Worm (Caenorhabditis elegans) whole organism, mixed stage, embryonic: ENCODE results near the gene srh-257.

ENCODE experiments used
- blmp-1 ChIP-seq: fragments of 150-350 bp; optimal IDR thresholded peaks from 2 replicates; lab custom pipeline; 2014; ENCODE audit warnings: missing biosample characterization, missing genetic modification characterization
- cnd-1 ChIP-seq: fragments of 200-800 bp; sonication (Bioruptor generic); optimal IDR thresholded peaks from 2 replicates; lab custom pipeline; 2018; ENCODE audit warnings: mild to moderate bottlenecking, missing genetic modification characterization, missing compliant biosample characterization
- elt-3 ChIP-seq: fragments of 150-350 bp; optimal IDR thresholded peaks from 2 replicates; lab custom pipeline; 2014; ENCODE audit warnings: missing biosample characterization, missing genetic modification characterization
- flh-1 ChIP-seq: fragments of 200-800 bp; sonication (Bioruptor generic); optimal IDR thresholded peaks from 2 replicates; lab custom pipeline; 2018; ENCODE audit warnings: mild to moderate bottlenecking, missing genetic modification characterization, moderate library complexity, missing compliant biosample characterization
- hlh-1 ChIP-seq: fragments of 150-350 bp; optimal IDR thresholded peaks from 2 replicates; lab custom pipeline; 2014; ENCODE audit warnings: missing biosample characterization, missing genetic modification reagents, missing genetic modification characterization
- lin-13 ChIP-seq: fragments of 150-350 bp; optimal IDR thresholded peaks from 2 replicates; lab custom pipeline; 2014; ENCODE audit warnings: missing biosample characterization, missing genetic modification characterization
- mab-5 ChIP-seq: fragments of 150-350 bp; optimal IDR thresholded peaks from 2 replicates; lab custom pipeline; 2014; ENCODE audit warnings: missing biosample characterization, missing genetic modification characterization
- nhr-237 ChIP-seq: fragments of 150-350 bp; optimal IDR thresholded peaks from 2 replicates; lab custom pipeline; 2014; ENCODE audit warnings: missing biosample characterization, missing genetic modification characterization
- nhr-76 ChIP-seq: sonication (generic microtip); optimal IDR thresholded peaks from 2 replicates; lab custom pipeline; 2017; ENCODE audit warnings: missing biosample characterization, missing genetic modification characterization
- pha-4 ChIP-seq: fragments of 150-350 bp; optimal IDR thresholded peaks from 2 replicates; lab custom pipeline; 2018; ENCODE audit warnings: missing biosample characterization, missing genetic modification reagents, missing genetic modification characterization
- sptf-1 ChIP-seq: sonication (generic microtip); optimal IDR thresholded peaks from 2 replicates; lab custom pipeline; 2017; ENCODE audit warnings: mild to moderate bottlenecking, missing genetic modification characterization, moderate library complexity, missing compliant biosample characterization
- unc-120 ChIP-seq: sonication (generic microtip); optimal IDR thresholded peaks from 2 replicates; lab custom pipeline; 2017; ENCODE audit warnings: missing genetic modification characterization, missing compliant biosample characterization; ENCODE audit not compliant: poor library complexity, severe bottlenecking
- unc-39 ChIP-seq: fragments of 150-350 bp; optimal IDR thresholded peaks from 2 replicates; lab custom pipeline; 2014; ENCODE audit warnings: missing biosample characterization, missing genetic modification characterization

DNA sequence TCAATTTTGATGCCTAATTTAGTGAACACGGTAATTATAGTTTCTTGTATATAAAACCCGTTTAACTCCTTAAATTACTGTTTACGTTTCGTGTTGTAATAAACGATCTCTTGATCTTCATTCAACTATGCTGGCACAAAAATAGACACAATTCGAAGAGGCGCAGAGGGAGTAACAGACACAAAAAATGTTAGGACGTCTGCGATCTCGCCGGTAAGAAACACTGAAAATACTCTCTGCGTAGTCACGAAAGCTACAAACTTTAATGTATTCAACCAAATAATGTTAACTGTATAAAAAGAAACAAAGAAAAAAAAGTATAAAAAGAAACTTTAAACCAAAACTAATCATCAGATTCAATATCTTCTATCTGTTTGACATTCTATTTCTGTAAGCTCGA, 26.2 kb upstream of the srh-257 start, which contains the start of gene dhs-23:
- no peak for TF ChIP-seq sptf-1 (tag; lab: Kevin White, UChicago)
- no peak for TF ChIP-seq mab-5 (tag; lab: Kevin White, UChicago)
- no peak for TF ChIP-seq elt-3 (tag; lab: Kevin White, UChicago)
- no peak for TF ChIP-seq lin-13
- TF ChIP-seq nhr-76 (tag; lab: Kevin White, UChicago) = no peak
- no peak for TF ChIP-seq pha-4 (tag; lab: Kevin White, UChicago)
- TF ChIP-seq blmp-1 (tag; lab: Kevin White, UChicago) = no peak
- no peak for TF ChIP-seq nhr-237 (tag; lab: Kevin White, UChicago)
- TF ChIP-seq unc-39 (tag; lab: Kevin White, UChicago) = no peak
- no peak for TF ChIP-seq cnd-1 (tag; lab: Kevin White, UChicago)
- no peak for TF ChIP-seq flh-1
- TF ChIP-seq unc-120 (tag; lab: Kevin White, UChicago) = no peak
- no peak for TF ChIP-seq hlh-1 (tag; lab: Kevin White, UChicago)
